Worm (Caenorhabditis elegans): Measurements from ENCODE around the gene tag-329.

The tag-329 gene

DNA sequence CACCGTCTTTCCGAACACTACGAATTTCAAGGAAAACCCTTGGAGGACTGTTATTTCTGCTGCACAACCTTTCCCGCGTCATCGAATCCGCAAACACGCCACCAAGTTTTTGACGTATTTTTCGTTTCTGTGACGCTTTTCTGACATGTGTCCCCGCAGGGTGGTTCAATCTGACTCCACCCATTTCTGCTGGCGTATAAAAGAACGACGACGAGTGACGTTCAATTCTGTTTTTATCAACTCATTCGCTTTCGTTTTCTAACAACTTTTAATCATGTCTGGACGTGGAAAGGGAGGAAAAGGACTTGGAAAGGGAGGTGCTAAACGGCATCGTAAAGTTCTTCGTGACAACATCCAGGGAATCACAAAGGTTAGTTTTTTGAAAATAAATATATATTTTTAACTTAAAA lies 12.1 kb downstream of the tag-329 start, which contains the start of gene his-37 (continued):
- TF ChIP-seq pros-1 (tag; optimal IDR thresholded peaks at IDR 0.05) (peak; percentile 66), dve-1 (tag; optimal IDR thresholded peaks at IDR 0.05) (peak; percentile 95), pha-2 (tag; optimal IDR thresholded peaks at IDR 0.05) (peak; percentile 12), ref-2 (tag; optimal IDR thresholded peaks at IDR 0.05) (peak; percentile 85), hlh-13 (GFP tag; optimal IDR thresholded peaks at IDR 0.05) (no peak), tbx-7 (tag; optimal IDR thresholded peaks at IDR 0.05) (peak; percentile 25), gmeb-2 (tag; optimal IDR thresholded peaks at IDR 0.05) (peak; percentile 16), ceh-14 (tag; optimal IDR thresholded peaks at IDR 0.05) (peak; percentile 71), ceh-31 (tag; optimal IDR thresholded peaks at IDR 0.05) (peak; percentile 96), unc-3 (GFP tag; conservative IDR thresholded peaks at IDR 0.05) (no peak), unc-3 (tag; optimal IDR thresholded peaks at IDR 0.05) (peak; percentile 65), pax-1 (tag; optimal IDR thresholded peaks at IDR 0.05) (peak; percentile 79), unc-86 (tag; optimal IDR thresholded peaks at IDR 0.05) (peak; percentile 60), hlh-8 (tag; optimal IDR thresholded peaks at IDR 0.05) (peak; percentile 41), nfya-1 (tag; optimal IDR thresholded peaks at IDR 0.05) (peak; percentile 93), elt-2 (tag; optimal IDR thresholded peaks at IDR 0.05) (peak; percentile 83), ztf-16 (tag; optimal IDR thresholded peaks at IDR 0.05) (peak; percentile 72), ceh-30 (tag; optimal IDR thresholded peaks at IDR 0.05) (peak; percentile 45), unc-42 (tag; optimal IDR thresholded peaks at IDR 0.05) (peak; percentile 86), ceh-48 (tag; optimal IDR thresholded peaks at IDR 0.05) (peak; percentile 43), K09A11.1 (tag; optimal IDR thresholded peaks at IDR 0.05; ENCODE audit: insufficient read depth) (no peak), C08G9.2 (tag; optimal IDR thresholded peaks at IDR 0.05) (peak; percentile 44), ceh-45 (GFP tag; IDR thresholded peaks at IDR 0.05) (no peak)

ce11 chrV:9549459-9549858 lies 14.7 kb downstream of the tag-329 start, which contains the start of gene nstp-10:
Gene nstp-10, minus strand, starts transcription at chrV:9549836.
- TF ChIP-seq ceh-31 (tag; optimal IDR thresholded peaks at IDR 0.05) (peak; percentile 43), sox-4 (tag; optimal IDR thresholded peaks at IDR 0.05) (no peak)

ce11 chrV:9550313-9550712 lies 15.6 kb downstream of the tag-329 start, which contains the start of gene ehbp-1:
Gene ehbp-1, plus strand, starts transcription at chrV:9550644.
- TF ChIP-seq T23F11.4 (GFP tag; optimal IDR thresholded peaks at IDR 0.05) = no peak
- TF ChIP-seq ref-2 (tag; optimal IDR thresholded peaks at IDR 0.05) = no peak
- peak; percentile 22 for TF ChIP-seq ceh-31 (tag; optimal IDR thresholded peaks at IDR 0.05)
- no peak for TF ChIP-seq zip-5 (tag; optimal IDR thresholded peaks at IDR 0.05)
- TF ChIP-seq hlh-15 (tag; optimal IDR thresholded peaks at IDR 0.05) = no peak
- no peak for TF ChIP-seq Y22D7AL.16 (tag; optimal IDR thresholded peaks at IDR 0.05)
- TF ChIP-seq ceh-30 (tag; optimal IDR thresholded peaks at IDR 0.05) = no peak
- TF ChIP-seq elt-2 (tag; optimal IDR thresholded peaks at IDR 0.05) = no peak
- no peak for TF ChIP-seq K02D7.2 (tag; optimal IDR thresholded peaks at IDR 0.05)
- TF ChIP-seq pqm-1 (tag; optimal IDR thresholded peaks at IDR 0.05) = no peak
- TF ChIP-seq fkh-6 (tag; optimal IDR thresholded peaks at IDR 0.05) = no peak
- TF ChIP-seq ceh-48 (tag; optimal IDR thresholded peaks at IDR 0.05) = no peak
- no peak for TF ChIP-seq ceh-45 (GFP tag; IDR thresholded peaks at IDR 0.05)
- no peak for TF ChIP-seq tbx-7 (tag; optimal IDR thresholded peaks at IDR 0.05)
- TF ChIP-seq lim-6 (tag; optimal IDR thresholded peaks at IDR 0.05) = no peak
- TF ChIP-seq unc-42 (tag; optimal IDR thresholded peaks at IDR 0.05) = peak; percentile 88

DNA sequence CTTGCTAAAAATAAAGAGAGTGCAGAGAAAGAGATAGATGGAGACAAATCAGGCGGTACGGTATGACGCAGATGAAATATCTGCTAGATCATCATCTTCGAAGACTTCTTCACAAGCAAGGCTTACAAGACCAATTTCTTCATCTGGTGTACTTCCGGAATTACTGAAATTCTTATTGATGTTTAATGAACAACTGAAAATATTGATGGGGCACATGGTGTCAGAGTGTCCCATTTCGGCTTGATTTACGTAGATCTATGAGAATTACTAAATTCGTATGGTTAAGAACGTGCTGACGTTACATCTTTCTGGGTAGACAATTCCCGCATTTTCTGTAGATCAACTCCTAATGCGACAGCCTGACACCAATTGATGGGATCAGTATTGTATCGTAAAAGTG lies 21.9 kb downstream of the tag-329 start:
- TF ChIP-seq rnt-1 (tag; optimal IDR thresholded peaks at IDR 0.05) = no peak
- no peak for TF ChIP-seq F13H6.1 (tag; optimal IDR thresholded peaks at IDR 0.05)
- TF ChIP-seq dve-1 (tag; optimal IDR thresholded peaks at IDR 0.05) = no peak
- TF ChIP-seq ceh-24 (tag; optimal IDR thresholded peaks at IDR 0.05) = no peak
- no peak for TF ChIP-seq nhr-11 (tag; optimal IDR thresholded peaks at IDR 0.05)
- TF ChIP-seq dmd-4 (tag; optimal IDR thresholded peaks at IDR 0.05; ENCODE audit: borderline replicate concordance) = no peak
- no peak for TF ChIP-seq ceh-6 (GFP tag; optimal IDR thresholded peaks at IDR 0.05)
- TF ChIP-seq ceh-9 (tag; optimal IDR thresholded peaks at IDR 0.05) = no peak
